Worm (Caenorhabditis elegans) whole organism, L1 larva: ENCODE data around the gene set-3.
A peak's percentile ranks its signal among the peaks of the same experiment; 100 is the strongest.

Experiments
- C34B4.2 ChIP-seq: sonication (generic microtip); optimal IDR thresholded peaks from 2 replicates; lab custom pipeline; 2017; ENCODE audit warnings: mild to moderate bottlenecking, missing genetic modification characterization, missing compliant biosample characterization
- F16B12.6 ChIP-seq: fragments of 150-350 bp; optimal IDR thresholded peaks from 2 replicates; lab custom pipeline; 2014; ENCODE audit warnings: missing biosample characterization, missing genetic modification characterization
- aha-1 ChIP-seq: fragments of 150-350 bp; optimal IDR thresholded peaks from 2 replicates; lab custom pipeline; 2014; ENCODE audit warnings: missing biosample characterization, missing genetic modification characterization
- aly-2 ChIP-seq: fragments of 150-350 bp; optimal IDR thresholded peaks from 2 replicates; lab custom pipeline; 2014; ENCODE audit warnings: missing biosample characterization, missing genetic modification characterization
- blmp-1 ChIP-seq: fragments of 150-350 bp; optimal IDR thresholded peaks from 2 replicates; lab custom pipeline; 2014; ENCODE audit warnings: missing biosample characterization, missing genetic modification characterization
- ceh-63 ChIP-seq: fragments of 200-800 bp; sonication (Bioruptor generic); optimal IDR thresholded peaks from 2 replicates; lab custom pipeline; 2018; ENCODE audit warnings: mild to moderate bottlenecking, missing genetic modification characterization, missing compliant biosample characterization
- ceh-82 ChIP-seq, 3 experiments: fragments of 150-350 bp in 1 of 3; sonication (generic microtip) in 2 of 3; optimal IDR thresholded peaks; 2 replicates each; lab custom pipeline; 2014 to 2017; ENCODE audit warnings: missing biosample characterization in 3 of 3, missing genetic modification characterization in 3 of 3
- ceh-88 ChIP-seq: fragments of 200-800 bp; sonication (Bioruptor generic); IDR thresholded peaks from 2 replicates; pipeline ENCODE4 v1.3.6; 2022; ENCODE audit warnings: missing genetic modification characterization, missing compliant biosample characterization
- dsc-1 ChIP-seq: sonication (generic microtip); optimal IDR thresholded peaks from 2 replicates; lab custom pipeline; 2016; ENCODE audit warnings: mild to moderate bottlenecking, missing genetic modification characterization, missing compliant biosample characterization
- egl-27 ChIP-seq, 2 experiments: fragments of 150-350 bp in 1 of 2; sonication (generic microtip); optimal IDR thresholded peaks; 3 replicates each; lab custom pipeline; 2017 to 2018; ENCODE audit warnings: missing biosample characterization in 2 of 2, missing genetic modification characterization in 2 of 2, missing genetic modification reagents in 2 of 2
- fkh-8 ChIP-seq: sonication (generic microtip); optimal IDR thresholded peaks from 2 replicates; lab custom pipeline; 2016; ENCODE audit warnings: mild to moderate bottlenecking, missing genetic modification characterization, missing compliant biosample characterization
- hlh-4 ChIP-seq: sonication (generic microtip); optimal IDR thresholded peaks from 2 replicates; lab custom pipeline; 2016; ENCODE audit warnings: mild to moderate bottlenecking, missing genetic modification characterization, missing compliant biosample characterization
- hpl-2 ChIP-seq: fragments of 150-350 bp; optimal IDR thresholded peaks from 2 replicates; lab custom pipeline; 2014; ENCODE audit warnings: missing biosample characterization, missing genetic modification reagents, missing genetic modification characterization
- lin-13 ChIP-seq: fragments of 150-350 bp; optimal IDR thresholded peaks from 2 replicates; lab custom pipeline; 2014; ENCODE audit warnings: missing biosample characterization, missing genetic modification reagents, missing genetic modification characterization
- lin-14 ChIP-seq: fragments of 200-800 bp; sonication (Bioruptor generic); optimal IDR thresholded peaks from 2 replicates; lab custom pipeline; 2018; ENCODE audit warnings: mild to moderate bottlenecking, missing genetic modification characterization, moderate library complexity, missing compliant biosample characterization
- lin-39 ChIP-seq: fragments of 150-350 bp; optimal IDR thresholded peaks from 2 replicates; lab custom pipeline; 2014; ENCODE audit warnings: missing biosample characterization, missing genetic modification reagents, missing genetic modification characterization
- lsy-2 ChIP-seq, 2 experiments: fragments of 150-350 bp; optimal IDR thresholded peaks; 2 replicates each; lab custom pipeline; 2014; ENCODE audit warnings: missing biosample characterization in 2 of 2, missing genetic modification characterization in 2 of 2
- mab-9 ChIP-seq: fragments of 200-800 bp; sonication (Bioruptor generic); IDR thresholded peaks from 2 replicates; pipeline ENCODE4 v1.3.6; 2022; ENCODE audit warnings: missing genetic modification reagents, missing genetic modification characterization, missing compliant biosample characterization
- mdl-1 ChIP-seq, 2 experiments: fragments of 150-350 bp; optimal IDR thresholded peaks; 2 replicates each; lab custom pipeline; 2014 to 2017; ENCODE audit warnings: missing biosample characterization in 2 of 2, missing genetic modification characterization in 2 of 2, inconsistent platforms in 1 of 2
- mef-2 ChIP-seq: fragments of 150-350 bp; optimal IDR thresholded peaks from 2 replicates; lab custom pipeline; 2014; ENCODE audit warnings: missing biosample characterization, missing genetic modification characterization
- mep-1 ChIP-seq: fragments of 150-350 bp; optimal IDR thresholded peaks from 2 replicates; lab custom pipeline; 2014; ENCODE audit warnings: missing biosample characterization, missing genetic modification characterization
- nhr-19 ChIP-seq: fragments of 200-800 bp; sonication (Bioruptor generic); conservative IDR thresholded peaks from 2 replicates; pipeline ENCODE4 v1.3.6; 2022; ENCODE audit warnings: missing genetic modification characterization, missing compliant biosample characterization
- nhr-20 ChIP-seq: sonication (generic microtip); optimal IDR thresholded peaks from 2 replicates; lab custom pipeline; 2016; ENCODE audit warnings: mild to moderate bottlenecking, missing genetic modification characterization, missing compliant biosample characterization
- nhr-47 ChIP-seq: sonication (generic microtip); optimal IDR thresholded peaks from 2 replicates; lab custom pipeline; 2016; ENCODE audit warnings: mild to moderate bottlenecking, missing genetic modification characterization, moderate library complexity, missing compliant biosample characterization
- nhr-71 ChIP-seq: sonication (generic microtip); optimal IDR thresholded peaks from 2 replicates; lab custom pipeline; 2016; ENCODE audit warnings: mild to moderate bottlenecking, missing genetic modification characterization, moderate library complexity, missing compliant biosample characterization
- nhr-84 ChIP-seq: sonication (generic microtip); optimal IDR thresholded peaks from 2 replicates; lab custom pipeline; 2017; ENCODE audit warnings: missing biosample characterization, missing genetic modification characterization
- nhr-85 ChIP-seq: sonication (generic microtip); peaks from one replicate; lab custom pipeline; 2016; ENCODE audit warnings: missing genetic modification characterization, inconsistent platforms, missing compliant biosample characterization
- pag-3 ChIP-seq: sonication (generic microtip); optimal IDR thresholded peaks from 2 replicates; lab custom pipeline; 2017; ENCODE audit warnings: missing genetic modification characterization, mild to moderate bottlenecking, missing compliant biosample characterization, antibody characterized with exemption, borderline replicate concordance; ENCODE audit not compliant: insufficient read depth
- snpc-4 ChIP-seq: fragments of 150-350 bp; optimal IDR thresholded peaks from 2 replicates; lab custom pipeline; 2014; ENCODE audit warnings: missing biosample characterization, missing genetic modification characterization
- sox-4 ChIP-seq: sonication (generic microtip); optimal IDR thresholded peaks from 2 replicates; lab custom pipeline; 2016; ENCODE audit warnings: missing genetic modification characterization, missing compliant biosample characterization
- tlp-1 ChIP-seq: fragments of 150-350 bp; optimal IDR thresholded peaks from 2 replicates; lab custom pipeline; 2014; ENCODE audit warnings: missing biosample characterization, missing genetic modification characterization
- unc-62 ChIP-seq: fragments of 150-350 bp; optimal IDR thresholded peaks from 2 replicates; lab custom pipeline; 2014; ENCODE audit warnings: missing biosample characterization, missing genetic modification reagents, missing genetic modification characterization
- xbp-1 ChIP-seq: sonication (generic microtip); optimal IDR thresholded peaks from 2 replicates; lab custom pipeline; 2016; ENCODE audit warnings: missing genetic modification characterization, missing compliant biosample characterization
- zag-1 ChIP-seq: fragments of 150-350 bp; optimal IDR thresholded peaks from 2 replicates; lab custom pipeline; 2014; ENCODE audit warnings: missing biosample characterization, missing genetic modification characterization
- ztf-11 ChIP-seq, 2 experiments: sonication (generic microtip); optimal IDR thresholded peaks; 2 replicates each; lab custom pipeline; 2016 to 2017; ENCODE audit warnings: missing genetic modification characterization in 2 of 2, missing biosample characterization in 1 of 2, missing compliant biosample characterization in 1 of 2

Gene set-3

DNA sequence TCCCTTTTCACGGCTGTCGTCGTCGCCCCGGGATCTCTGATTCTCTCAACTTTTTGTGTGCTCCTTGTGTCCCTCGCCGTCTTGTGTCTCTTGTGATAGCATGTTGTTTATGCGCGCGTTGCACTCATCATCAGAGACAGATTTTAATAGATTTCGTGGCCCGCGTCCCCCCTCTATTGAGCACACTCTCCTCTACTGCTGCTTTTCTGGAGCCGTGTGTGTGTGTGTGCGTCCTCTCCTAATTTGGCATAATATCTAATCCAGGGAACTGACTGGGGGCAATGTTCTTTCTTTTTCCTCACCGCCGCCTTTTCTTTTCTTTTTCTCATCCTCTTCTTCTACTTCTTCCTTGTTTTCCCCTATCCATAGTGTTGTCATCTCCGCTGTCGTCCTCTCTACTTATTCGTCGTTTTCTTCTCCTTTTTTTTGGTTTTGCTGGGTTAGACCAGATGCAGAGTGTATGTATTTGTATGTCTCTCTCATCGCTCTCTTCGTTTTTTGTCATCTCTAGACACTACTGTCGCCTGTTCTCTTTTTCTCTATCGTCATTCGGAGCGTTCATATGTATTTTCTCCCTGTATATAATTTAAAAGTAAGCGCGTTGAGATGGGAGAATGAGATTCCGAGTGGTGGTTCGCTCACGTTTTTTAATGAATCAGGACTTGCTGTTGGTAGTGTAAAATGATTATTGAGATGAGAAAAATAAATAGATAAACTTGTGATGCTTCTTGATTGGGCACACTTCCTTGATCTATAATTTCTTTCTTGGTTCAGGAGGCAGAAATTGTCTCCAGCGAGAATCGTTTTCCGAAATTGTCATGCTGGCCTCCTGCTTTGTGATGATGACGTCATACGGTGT is 9.6 kb upstream of the set-3 start (continued):
- no peak for TF ChIP-seq egl-27 (tag; optimal IDR thresholded peaks at IDR 0.05; lab: Kevin White, UChicago)
- no peak for TF ChIP-seq ceh-63 (GFP tag; lab: Kevin White, UChicago)
- 0 out of 2 replicates have a peak, but pooled peaks have one; percentile 14 for TF ChIP-seq ceh-88 (GFP tag; lab: Robert Waterston, UW)
- no peak for TF ChIP-seq C34B4.2 (tag; lab: Kevin White, UChicago)
- TF ChIP-seq F16B12.6 (tag; lab: Kevin White, UChicago): peak; percentile 14
- TF ChIP-seq pag-3 (tag; lab: Kevin White, UChicago): no peak
- peak; percentile 31; the same call in 1 of the 2 replicates for TF ChIP-seq mab-9 (GFP tag; lab: Robert Waterston, UW)
- 0 out of 2 replicates have a peak, but pooled peaks have one; percentile 8 for TF ChIP-seq nhr-19 (GFP tag; lab: Robert Waterston, UW)
- TF ChIP-seq ceh-82 (tag; optimal IDR thresholded peaks at IDR 0.05; lab: Kevin White, UChicago): peak in 2 of 3 experiments; percentile 2 to 31
- no peak for TF ChIP-seq aha-1 (tag; lab: Kevin White, UChicago)
- TF ChIP-seq, all 84 proteins: peak for 31

DNA sequence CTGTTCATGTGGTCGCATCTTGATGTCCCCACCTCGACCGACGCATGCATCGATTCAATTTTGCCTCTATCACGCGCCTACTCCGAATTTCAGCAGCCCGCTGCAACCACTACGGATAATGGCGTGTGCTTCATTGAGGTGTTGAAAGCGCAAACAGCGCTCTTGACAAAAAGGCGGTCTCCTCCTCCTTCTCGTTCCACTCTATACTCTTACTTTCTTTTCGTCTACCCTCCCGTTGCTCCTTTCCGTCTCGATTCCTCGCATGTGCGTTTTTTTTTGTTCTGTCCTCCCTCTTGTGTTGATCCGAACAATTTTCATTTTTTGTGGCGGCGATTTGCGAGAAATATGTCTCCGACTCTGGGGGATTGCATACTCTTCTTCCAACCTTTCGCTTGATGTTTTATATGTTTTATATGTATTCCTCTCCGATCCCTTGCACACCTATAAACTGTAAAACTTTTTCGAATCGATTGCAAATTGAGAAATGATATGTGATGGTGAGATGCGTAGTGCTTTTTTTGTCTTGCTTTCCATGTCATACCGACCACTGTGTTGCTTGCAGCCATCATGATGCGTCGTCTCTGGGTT is 8.4 kb upstream of the set-3 start:
- TF ChIP-seq nhr-71: no peak
- no peak for TF ChIP-seq nhr-20 (tag; lab: Kevin White, UChicago)
- TF ChIP-seq nhr-47: no peak
- TF ChIP-seq xbp-1 (tag; lab: Kevin White, UChicago): no peak
- TF ChIP-seq tlp-1: no peak
- peak; percentile 49 for TF ChIP-seq blmp-1
- no peak for TF ChIP-seq sox-4 (tag; lab: Kevin White, UChicago)
- TF ChIP-seq mdl-1 (tag; optimal IDR thresholded peaks at IDR 0.05; lab: Kevin White, UChicago): no peak
- TF ChIP-seq snpc-4: no peak
- no peak for TF ChIP-seq hpl-2
- TF ChIP-seq fkh-8 (tag; lab: Kevin White, UChicago): peak; percentile 49
- no peak for TF ChIP-seq lsy-2 (tag; optimal IDR thresholded peaks at IDR 0.05; lab: Kevin White, UChicago)
- TF ChIP-seq lin-14: peak; percentile 51
- TF ChIP-seq nhr-84: no peak
- no peak for TF ChIP-seq zag-1 (tag; lab: Kevin White, UChicago)
- no peak for TF ChIP-seq nhr-85 (tag; lab: Kevin White, UChicago)
- TF ChIP-seq ceh-82 (tag; optimal IDR thresholded peaks at IDR 0.05; lab: Kevin White, UChicago): peak in 2 of 3 experiments; percentile 13 to 18
- TF ChIP-seq lin-39 (tag; lab: Kevin White, UChicago): no peak
- no peak for TF ChIP-seq hlh-4 (tag; lab: Kevin White, UChicago)
- TF ChIP-seq unc-62 (GFP tag; lab: Kevin White, UChicago): no peak
- TF ChIP-seq lin-13 (GFP tag; lab: Kevin White, UChicago): no peak
- TF ChIP-seq dsc-1: no peak
- TF ChIP-seq mep-1 (tag; lab: Kevin White, UChicago): peak; percentile 40
- no peak for TF ChIP-seq ceh-63 (GFP tag; lab: Kevin White, UChicago)
- no peak for TF ChIP-seq mef-2 (tag; lab: Kevin White, UChicago)
- TF ChIP-seq aly-2: no peak
- TF ChIP-seq ztf-11 (tag; optimal IDR thresholded peaks at IDR 0.05; lab: Kevin White, UChicago): no peak

DNA sequence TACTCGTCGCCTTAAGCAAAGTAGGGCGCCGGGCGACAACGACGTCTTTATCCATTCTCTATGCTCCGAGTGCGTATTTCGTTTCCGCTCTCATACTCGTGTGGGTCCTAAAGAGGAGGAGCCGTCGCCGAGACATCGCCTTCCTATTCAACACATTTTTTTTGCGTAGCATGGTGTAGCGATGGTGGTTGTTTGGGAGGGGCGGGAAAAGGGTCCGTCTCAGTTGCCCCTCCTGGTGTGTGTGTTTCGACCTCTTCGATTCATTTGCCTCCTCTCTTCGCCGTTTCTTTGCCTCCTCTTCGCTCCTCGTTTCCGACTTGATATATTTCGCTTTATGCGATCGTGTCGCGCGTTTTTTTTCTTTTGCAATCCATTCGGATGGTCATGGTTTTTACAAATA is 7.4 kb upstream of the set-3 start:
- TF ChIP-seq ceh-82 (tag; optimal IDR thresholded peaks at IDR 0.05; lab: Kevin White, UChicago) (peak in 1 of 3 experiments; percentile 23), lin-14 (peak; percentile 62), nhr-47 (peak; percentile 0), nhr-71 (no peak)
